Fruit fly (Drosophila melanogaster) whole organism, embryonic: ENCODE measurements around the gene Ent3.

Experiments
- Abd-B ChIP-seq: fragments of 200-800 bp; sonication (Bioruptor generic); optimal IDR thresholded peaks from 2 replicates; lab custom pipeline; 2018; ENCODE audit warnings: missing biosample characterization, mild to moderate bottlenecking, missing genetic modification characterization, moderate library complexity
- Adf1 ChIP-seq: fragments of 200-800 bp; sonication (Bioruptor generic); IDR thresholded peaks from 2 replicates; pipeline ENCODE4 v1.3.6; 2022; ENCODE audit warnings: missing biosample characterization, missing genetic modification characterization
- BEAF-32 ChIP-seq: fragments of 200-800 bp; sonication (Bioruptor generic); optimal IDR thresholded peaks from 3 replicates; lab custom pipeline; 2017; ENCODE audit warnings: missing biosample characterization, missing genetic modification characterization, mild to moderate bottlenecking, moderate library complexity, missing genetic modification reagents
- CG10321 ChIP-seq: fragments of 200-800 bp; sonication (Bioruptor generic); IDR thresholded peaks from 2 replicates; pipeline ENCODE4 v1.3.6; 2022; ENCODE audit warnings: missing biosample characterization, missing genetic modification characterization
- CG11456 ChIP-seq: fragments of 200-800 bp; sonication (Bioruptor generic); IDR thresholded peaks from 3 replicates; pipeline ENCODE4 v1.3.6; 2022; ENCODE audit warnings: missing biosample characterization, missing genetic modification characterization
- CG12769 ChIP-seq: fragments of 200-800 bp; sonication (Bioruptor generic); optimal IDR thresholded peaks from 2 replicates; lab custom pipeline; 2019; ENCODE audit warnings: missing biosample characterization, mild to moderate bottlenecking, missing genetic modification characterization, moderate library complexity
- CG14050 ChIP-seq: fragments of 200-800 bp; sonication (Bioruptor generic); IDR thresholded peaks from 3 replicates; pipeline ENCODE4 v1.3.6; 2022; ENCODE audit warnings: missing biosample characterization, missing genetic modification characterization
- CG18599 ChIP-seq: fragments of 200-800 bp; sonication (Bioruptor generic); optimal IDR thresholded peaks from 3 replicates; lab custom pipeline; 2017; ENCODE audit warnings: missing biosample characterization, missing genetic modification characterization, mild to moderate bottlenecking, moderate library complexity, missing genetic modification reagents
- CG18764 ChIP-seq: fragments of 200-800 bp; sonication (Bioruptor generic); optimal IDR thresholded peaks from 3 replicates; lab custom pipeline; 2016; ENCODE audit warnings: missing biosample characterization, missing genetic modification characterization
- CG2129 ChIP-seq: fragments of 200-800 bp; sonication (Bioruptor generic); IDR thresholded peaks from 2 replicates; pipeline ENCODE4 v1.3.6; 2022; ENCODE audit warnings: missing biosample characterization, missing genetic modification characterization; ENCODE audit not compliant: partially characterized antibody
- CG2199 ChIP-seq: fragments of 200-800 bp; sonication (Bioruptor generic); IDR thresholded peaks from 3 replicates; pipeline ENCODE4 v1.3.6; 2022; ENCODE audit warnings: missing biosample characterization, missing genetic modification characterization
- CG3847 ChIP-seq: fragments of 200-800 bp; sonication (Bioruptor generic); IDR thresholded peaks from 2 replicates; pipeline ENCODE4 v1.3.6; 2022; ENCODE audit warnings: missing biosample characterization, missing genetic modification characterization
- CG3995 ChIP-seq: fragments of 200-800 bp; sonication (Bioruptor generic); optimal IDR thresholded peaks from 3 replicates; lab custom pipeline; 2016; ENCODE audit warnings: missing biosample characterization, missing genetic modification characterization
- CG4424 ChIP-seq: fragments of 200-800 bp; sonication (Bioruptor generic); optimal IDR thresholded peaks from 3 replicates; lab custom pipeline; 2016; ENCODE audit warnings: missing biosample characterization, missing genetic modification characterization
- CG6683 ChIP-seq: fragments of 200-800 bp; sonication (Bioruptor generic); optimal IDR thresholded peaks from 2 replicates; lab custom pipeline; 2017; ENCODE audit warnings: missing biosample characterization, mild to moderate bottlenecking, missing genetic modification characterization, missing genetic modification reagents
- CG9215 ChIP-seq: fragments of 200-800 bp; sonication (Bioruptor generic); IDR thresholded peaks from 2 replicates; pipeline ENCODE4 v1.3.6; 2022; ENCODE audit warnings: missing biosample characterization, missing genetic modification characterization
- CHES-1-like ChIP-seq: fragments of 200-800 bp; sonication (Bioruptor generic); optimal IDR thresholded peaks from 2 replicates; lab custom pipeline; 2016; ENCODE audit warnings: missing biosample characterization, missing genetic modification characterization
- CrebB ChIP-seq: fragments of 200-800 bp; sonication (Bioruptor generic); optimal IDR thresholded peaks from 3 replicates; lab custom pipeline; 2018; ENCODE audit warnings: missing biosample characterization, mild to moderate bottlenecking, missing genetic modification characterization
- Dad ChIP-seq: fragments of 200-800 bp; sonication (Bioruptor generic); optimal IDR thresholded peaks from 3 replicates; lab custom pipeline; 2016; ENCODE audit warnings: missing biosample characterization, missing genetic modification characterization
- E2f2 ChIP-seq: fragments of 200-800 bp; sonication (Bioruptor generic); IDR thresholded peaks from 2 replicates; pipeline ENCODE4 v1.3.6; 2022; ENCODE audit warnings: missing biosample characterization, missing genetic modification characterization
- Ets65A ChIP-seq: fragments of 200-800 bp; sonication (Bioruptor generic); peaks from one replicate; lab custom pipeline; 2016; ENCODE audit warnings: missing biosample characterization, missing genetic modification characterization
- HHEX ChIP-seq: fragments of 200-800 bp; sonication (Bioruptor generic); optimal IDR thresholded peaks from 3 replicates; lab custom pipeline; 2017; ENCODE audit warnings: missing biosample characterization, mild to moderate bottlenecking, missing genetic modification characterization, missing genetic modification reagents
- HLH54F ChIP-seq: fragments of 200-800 bp; sonication (Bioruptor generic); optimal IDR thresholded peaks from 3 replicates; lab custom pipeline; 2016; ENCODE audit warnings: missing biosample characterization, missing genetic modification characterization
- HLHmδ ChIP-seq: fragments of 200-800 bp; sonication (Bioruptor generic); optimal IDR thresholded peaks from 2 replicates; lab custom pipeline; 2018; ENCODE audit warnings: missing biosample characterization, mild to moderate bottlenecking, missing genetic modification characterization, moderate library complexity
- Hr78 ChIP-seq, 2 experiments: fragments of 200-800 bp in 1 of 2; fragments of >200 bp in 1 of 2; sonication (Bioruptor generic) in 1 of 2; optimal IDR thresholded peaks; 2 replicates each; lab custom pipeline; 2017 to 2019; ENCODE audit warnings: missing biosample characterization in 2 of 2, missing genetic modification characterization in 2 of 2, mild to moderate bottlenecking in 1 of 2, moderate library complexity in 1 of 2
- Med ChIP-seq: fragments of 200-800 bp; sonication (Bioruptor generic); peaks from one replicate; lab custom pipeline; 2016; ENCODE audit warnings: missing biosample characterization, missing genetic modification characterization, mild to moderate bottlenecking, inconsistent platforms, moderate library complexity
- Pdp1 ChIP-seq, 2 experiments: fragments of 200-800 bp; sonication (Bioruptor generic); optimal IDR thresholded peaks; 3 replicates each; lab custom pipeline; 2016; ENCODE audit warnings: missing biosample characterization in 2 of 2, missing genetic modification characterization in 2 of 2, mild to moderate bottlenecking in 1 of 2, moderate library complexity in 1 of 2
- Side ChIP-seq: fragments of 200-800 bp; sonication (Bioruptor generic); optimal IDR thresholded peaks from 2 replicates; lab custom pipeline; 2016; ENCODE audit warnings: missing biosample characterization, missing genetic modification characterization
- ab ChIP-seq: fragments of 200-800 bp; sonication (Bioruptor generic); optimal IDR thresholded peaks from 2 replicates; lab custom pipeline; 2016; ENCODE audit warnings: missing biosample characterization, missing genetic modification characterization
- ara ChIP-seq: fragments of 200-800 bp; sonication (Bioruptor generic); IDR thresholded peaks from 2 replicates; pipeline ENCODE4 v1.3.6; 2022; ENCODE audit warnings: missing biosample characterization, missing genetic modification characterization
- chif ChIP-seq, 2 experiments: fragments of 200-800 bp; sonication (Bioruptor generic); optimal IDR thresholded peaks; 3 replicates each; lab custom pipeline; 2016; ENCODE audit warnings: missing biosample characterization in 2 of 2, missing genetic modification characterization in 2 of 2
- chn ChIP-seq: fragments of 200-800 bp; sonication (Bioruptor generic); optimal IDR thresholded peaks from 2 replicates; lab custom pipeline; 2016; ENCODE audit warnings: missing biosample characterization, missing genetic modification characterization
- ci ChIP-seq: fragments of 200-800 bp; sonication (Bioruptor generic); IDR thresholded peaks from 3 replicates; pipeline ENCODE4 v1.3.6; 2022; ENCODE audit warnings: missing biosample characterization, missing genetic modification characterization
- disco-r ChIP-seq: fragments of 200-800 bp; sonication (Bioruptor generic); optimal IDR thresholded peaks from 2 replicates; lab custom pipeline; 2016; ENCODE audit warnings: missing biosample characterization, missing genetic modification characterization
- ems ChIP-seq: fragments of 200-800 bp; sonication (Bioruptor generic); optimal IDR thresholded peaks from 3 replicates; lab custom pipeline; 2016; ENCODE audit warnings: missing biosample characterization, missing genetic modification characterization
- exex ChIP-seq: fragments of 200-800 bp; sonication (Bioruptor generic); optimal IDR thresholded peaks from 4 replicates; lab custom pipeline; 2018; ENCODE audit warnings: missing biosample characterization, mild to moderate bottlenecking, missing genetic modification characterization, moderate library complexity
- grn ChIP-seq: fragments of 200-800 bp; sonication (Bioruptor generic); optimal IDR thresholded peaks from 3 replicates; lab custom pipeline; 2017; ENCODE audit warnings: missing biosample characterization, missing genetic modification characterization
- ham ChIP-seq: fragments of 200-800 bp; sonication (Bioruptor generic); IDR thresholded peaks from 2 replicates; pipeline ENCODE4 v1.3.6; 2022; ENCODE audit warnings: missing biosample characterization, missing genetic modification characterization
- her ChIP-seq: fragments of 200-800 bp; sonication (Bioruptor generic); optimal IDR thresholded peaks from 2 replicates; lab custom pipeline; 2016; ENCODE audit warnings: missing biosample characterization, missing genetic modification characterization
- kay ChIP-seq: fragments of 200-800 bp; sonication (Bioruptor generic); optimal IDR thresholded peaks from 2 replicates; lab custom pipeline; 2016; ENCODE audit warnings: missing biosample characterization, missing genetic modification characterization
- klu ChIP-seq: fragments of 200-800 bp; sonication (Bioruptor generic); IDR thresholded peaks from 2 replicates; pipeline ENCODE4 v1.3.6; 2022; ENCODE audit warnings: missing biosample characterization, missing genetic modification characterization
- kni ChIP-seq: fragments of 200-800 bp; sonication (Bioruptor generic); optimal IDR thresholded peaks from 3 replicates; lab custom pipeline; 2017; ENCODE audit warnings: mild to moderate bottlenecking, missing biosample characterization, missing genetic modification reagents, missing genetic modification characterization
- lab ChIP-seq: fragments of 200-800 bp; sonication (Bioruptor generic); optimal IDR thresholded peaks from 3 replicates; lab custom pipeline; 2017; ENCODE audit warnings: missing biosample characterization, missing genetic modification characterization, mild to moderate bottlenecking, moderate library complexity, missing genetic modification reagents
- luna ChIP-seq: fragments of 200-800 bp; sonication (Bioruptor generic); optimal IDR thresholded peaks from 2 replicates; lab custom pipeline; 2016; ENCODE audit warnings: missing biosample characterization, missing genetic modification characterization
- pan ChIP-seq, 4 experiments: fragments of >200 bp in 3 of 4; fragments of 200-800 bp in 1 of 4; sonication (Bioruptor generic) in 1 of 4; optimal IDR thresholded peaks in 3 of 4; IDR thresholded peaks in 1 of 4; 2 replicates each; pipeline versions ENCODE4 v1.3.6 to Lab custom; 2017 to 2022; ENCODE audit warnings: missing biosample characterization in 2 of 4, missing genetic modification characterization in 2 of 4, mixed read lengths in 1 of 4
- ranshi ChIP-seq: fragments of 200-800 bp; sonication (Bioruptor generic); IDR thresholded peaks from 2 replicates; pipeline ENCODE4 v1.3.6; 2022; ENCODE audit warnings: missing biosample characterization, missing genetic modification characterization
- sc ChIP-seq, 3 experiments: fragments of >200 bp in 2 of 3; fragments of 200-800 bp in 1 of 3; sonication (Bioruptor generic) in 1 of 3; optimal IDR thresholded peaks; 2 replicates in 2 of 3; 3 replicates in 1 of 3; lab custom pipeline; 2017; ENCODE audit warnings: mild to moderate bottlenecking in 1 of 3, missing biosample characterization in 1 of 3, missing genetic modification characterization in 1 of 3, missing genetic modification reagents in 1 of 3
- sd ChIP-seq: fragments of 200-800 bp; sonication (Bioruptor generic); optimal IDR thresholded peaks from 3 replicates; lab custom pipeline; 2018; ENCODE audit warnings: missing biosample characterization, mild to moderate bottlenecking, missing genetic modification characterization, moderate library complexity
- sens ChIP-seq: fragments of 200-800 bp; sonication (Bioruptor generic); peaks from one replicate; lab custom pipeline; 2016; ENCODE audit warnings: missing biosample characterization, missing genetic modification characterization
- unc-4 ChIP-seq: fragments of 200-800 bp; sonication (Bioruptor generic); IDR thresholded peaks from 2 replicates; pipeline ENCODE4 v1.3.6; 2022; ENCODE audit warnings: missing biosample characterization, missing genetic modification characterization; ENCODE audit not compliant: partially characterized antibody

Ent3 gene

DNA sequence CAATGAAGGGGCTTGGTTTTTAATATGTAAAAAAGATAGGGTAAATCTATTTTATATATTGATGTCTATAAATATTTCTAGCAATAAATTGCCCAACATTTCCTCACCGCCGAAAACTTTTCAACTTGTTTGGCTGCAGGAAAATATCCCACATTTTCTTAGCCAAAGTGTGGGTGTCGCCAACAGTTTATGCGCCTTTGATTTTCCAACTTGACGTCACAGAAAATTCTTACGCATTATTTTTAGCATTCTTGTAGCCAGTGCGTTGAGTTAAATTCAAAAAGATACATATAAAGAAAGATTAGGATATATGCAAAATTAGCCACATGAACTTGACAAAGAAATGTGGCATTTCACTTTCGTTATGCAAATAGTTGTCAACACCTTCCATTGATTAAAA lies 13.6 kb upstream of the Ent3 start:
- TF ChIP-seq CG6683 (GFP tag; lab: Kevin White, UChicago) (no peak), grn (GFP tag; lab: Kevin White, UChicago) (no peak), exex (no peak), Pdp1 (GFP tag; optimal IDR thresholded peaks at IDR 0.05; lab: Kevin White, UChicago) (peak in 1 of 2 experiments; percentile 59), chif (GFP tag; optimal IDR thresholded peaks at IDR 0.05; lab: Kevin White, UChicago) (no peak), CG10321 (GFP tag; lab: Robert Waterston, UW) (no peak), CG12769 (tag; lab: Kevin White, UChicago) (peak; percentile 21), CG18599 (GFP tag; lab: Kevin White, UChicago) (no peak), CG2129 (GFP tag; lab: Robert Waterston, UW) (no peak), chn (GFP tag; lab: Kevin White, UChicago) (no peak), ci (GFP tag; lab: Robert Waterston, UW) (no peak), sens (GFP tag; lab: Kevin White, UChicago) (peak; percentile 26), HLHmδ (no peak), BEAF-32 (no peak), ham (GFP tag; lab: Robert Waterston, UW) (no peak), sd (tag; lab: Kevin White, UChicago) (peak; percentile 95)

DNA sequence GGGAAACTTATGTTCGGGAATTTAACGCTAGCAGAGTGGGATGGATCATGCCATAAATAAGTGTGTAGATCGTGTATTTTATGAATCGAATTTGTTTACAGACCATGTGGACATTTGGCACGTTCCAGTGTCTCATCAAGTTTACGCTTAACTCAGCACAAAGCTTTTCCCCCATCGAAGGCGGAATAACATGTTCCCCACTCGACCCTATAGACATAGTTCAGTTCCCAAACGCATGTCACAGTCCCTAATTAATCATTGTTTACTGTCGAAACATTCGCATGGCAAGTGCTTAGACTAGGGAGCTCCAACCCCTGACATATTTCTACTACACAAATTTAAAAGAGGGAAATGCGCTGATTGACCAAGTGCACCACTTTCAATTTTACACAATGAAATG lies 12.0 kb upstream of the Ent3 start:
- no peak for TF ChIP-seq Abd-B
- no peak for TF ChIP-seq CG11456 (GFP tag; lab: Robert Waterston, UW)
- TF ChIP-seq ranshi (GFP tag; lab: Robert Waterston, UW) = no peak
- no peak for TF ChIP-seq E2f2 (GFP tag; lab: Robert Waterston, UW)
- no peak for TF ChIP-seq ab (GFP tag; lab: Kevin White, UChicago)
- peak; percentile 65 for TF ChIP-seq Med
- TF ChIP-seq ara (GFP tag; lab: Robert Waterston, UW) = peak; percentile 48; the same call in 1 of the 2 replicates
- no peak for TF ChIP-seq disco-r (GFP tag; lab: Kevin White, UChicago)
- TF ChIP-seq CG9215 (GFP tag; lab: Robert Waterston, UW) = no peak
- TF ChIP-seq ems (GFP tag; lab: Kevin White, UChicago) = no peak
- TF ChIP-seq kay (GFP tag; lab: Kevin White, UChicago) = no peak
- no peak for TF ChIP-seq CG3995 (GFP tag; lab: Kevin White, UChicago)
- peak; percentile 34 for TF ChIP-seq kni (GFP tag; lab: Kevin White, UChicago)
- no peak for TF ChIP-seq pan (optimal IDR thresholded peaks at IDR 0.05; lab: Kevin White, UChicago)
- no peak for TF ChIP-seq pan (GFP tag; optimal IDR thresholded peaks at IDR 0.05 in 1 of 2, IDR thresholded peaks at IDR 0.05 in 1 of 2)
- TF ChIP-seq luna (GFP tag; lab: Kevin White, UChicago) = no peak
- no peak for TF ChIP-seq klu (GFP tag; lab: Robert Waterston, UW)
- TF ChIP-seq her (GFP tag; lab: Kevin White, UChicago) = no peak
- TF ChIP-seq CG4424 (GFP tag; lab: Kevin White, UChicago) = no peak
- TF ChIP-seq Ets65A (GFP tag; lab: Kevin White, UChicago) = peak; percentile 4
- no peak for TF ChIP-seq CG14050
- no peak for TF ChIP-seq CG2199 (GFP tag; lab: Robert Waterston, UW)
- no peak for TF ChIP-seq Adf1 (GFP tag; lab: Robert Waterston, UW)
- peak; percentile 8 for TF ChIP-seq CrebB (tag; lab: Kevin White, UChicago)
- no peak for TF ChIP-seq HHEX
- peak; percentile 22 for TF ChIP-seq lab (GFP tag; lab: Kevin White, UChicago)
- TF ChIP-seq CG18764 (GFP tag; lab: Kevin White, UChicago) = no peak
- no peak for TF ChIP-seq CG3847 (GFP tag; lab: Robert Waterston, UW)
- no peak for TF ChIP-seq unc-4
- no peak for TF ChIP-seq sc (optimal IDR thresholded peaks at IDR 0.05; lab: Kevin White, UChicago)
- peak; percentile 22 for TF ChIP-seq sc (GFP tag; optimal IDR thresholded peaks at IDR 0.05; lab: Kevin White, UChicago)
- no peak for TF ChIP-seq Hr78 (GFP tag; optimal IDR thresholded peaks at IDR 0.05; lab: Kevin White, UChicago)
- no peak for TF ChIP-seq Side (GFP tag; lab: Kevin White, UChicago)
- TF ChIP-seq CHES-1-like = no peak
- TF ChIP-seq HLH54F (GFP tag; lab: Kevin White, UChicago) = no peak
- TF ChIP-seq Dad = no peak
